Worm (Caenorhabditis elegans) whole organism, L2 larva: ENCODE results near the gene ZK250.13.

Experiments used
- ceh-16 ChIP-seq: fragments of 150-350 bp; optimal IDR thresholded peaks from 2 replicates; lab custom pipeline; 2014; ENCODE audit warnings: missing biosample characterization, missing genetic modification characterization
- ceh-82 ChIP-seq: fragments of 150-350 bp; optimal IDR thresholded peaks from 2 replicates; lab custom pipeline; 2014; ENCODE audit warnings: missing biosample characterization, missing genetic modification characterization
- nhr-11 ChIP-seq: fragments of 150-350 bp; optimal IDR thresholded peaks from 2 replicates; lab custom pipeline; 2014; ENCODE audit warnings: missing biosample characterization, missing genetic modification characterization
- nhr-237 ChIP-seq: fragments of 150-350 bp; optimal IDR thresholded peaks from 2 replicates; lab custom pipeline; 2014; ENCODE audit warnings: missing biosample characterization, missing genetic modification characterization

- no peak for TF ChIP-seq nhr-237
- TF ChIP-seq nhr-11 (tag; lab: Kevin White, UChicago): no peak
- no peak for TF ChIP-seq ceh-16 (tag; lab: Kevin White, UChicago)
- TF ChIP-seq ceh-82 (tag; lab: Kevin White, UChicago): no peak
These were observed 45.6 kb downstream of the ZK250.13 start, which contains the start of gene C16C4.1 for ce11 chrII:1893912-1894311.
